Fruit fly (Drosophila melanogaster): ENCODE data around the gene CG1632.

- no peak for TF ChIP-seq CG17806 (tag; optimal IDR thresholded peaks at IDR 0.05)
- TF ChIP-seq CG8301 (tag; optimal IDR thresholded peaks at IDR 0.05) = no peak
- no peak for TF ChIP-seq CG14655 (GFP tag; optimal IDR thresholded peaks at IDR 0.05)
- TF ChIP-seq fd96Ca (GFP tag; IDR thresholded peaks at IDR 0.05) = no peak
- no peak for TF ChIP-seq CG15710 (tag; optimal IDR thresholded peaks at IDR 0.05)
- no peak for TF ChIP-seq CG12605 (GFP tag; IDR thresholded peaks at IDR 0.05)
- no peak for TF ChIP-seq CG10348 (GFP tag; IDR thresholded peaks at IDR 0.05)
- no peak for TF ChIP-seq CG4496 (GFP tag; IDR thresholded peaks at IDR 0.05)
- TF ChIP-seq rn (GFP tag; IDR thresholded peaks at IDR 0.05) = no peak
- TF ChIP-seq gl (tag; optimal IDR thresholded peaks at IDR 0.05) = no peak
Measured at dm6 chrX:8227942-8228341, 24.5 kb upstream of the CG1632 start.
